Worm (Caenorhabditis elegans) whole organism, young adult: ENCODE measurements around the gene nhr-213.

ENCODE experiments used
- B0035.1 ChIP-seq: sonication (generic microtip); optimal IDR thresholded peaks from 2 replicates; lab custom pipeline; 2016; ENCODE audit warnings: missing genetic modification characterization, mild to moderate bottlenecking, missing compliant biosample characterization, missing genotype, missing genetic modification reagents
- B0336.3 ChIP-seq: fragments of 200-800 bp; sonication (Bioruptor generic); IDR thresholded peaks from 2 replicates; pipeline ENCODE4 v1.3.6; 2022; ENCODE audit warnings: missing genetic modification characterization, missing compliant biosample characterization
- C17E4.6 ChIP-seq: fragments of 200-800 bp; sonication (Bioruptor generic); IDR thresholded peaks from 2 replicates; pipeline ENCODE4 v1.3.6; 2022; ENCODE audit warnings: missing genetic modification reagents, missing genetic modification characterization, missing compliant biosample characterization
- F10E7.11 ChIP-seq: sonication (generic microtip); optimal IDR thresholded peaks from 2 replicates; lab custom pipeline; 2017; ENCODE audit warnings: mild to moderate bottlenecking, missing genetic modification characterization, moderate library complexity, missing compliant biosample characterization
- F23B12.7 ChIP-seq: sonication (generic microtip); optimal IDR thresholded peaks from 2 replicates; lab custom pipeline; 2017; ENCODE audit warnings: missing genetic modification characterization, mild to moderate bottlenecking, missing compliant biosample characterization, antibody characterized with exemption, moderate library complexity; ENCODE audit not compliant: insufficient read depth
- F52B5.7 ChIP-seq: sonication (generic microtip); optimal IDR thresholded peaks from 2 replicates; lab custom pipeline; 2016; ENCODE audit warnings: mild to moderate bottlenecking, missing genetic modification characterization, missing compliant biosample characterization
- F57A8.1 ChIP-seq: fragments of 200-800 bp; sonication (Bioruptor generic); optimal IDR thresholded peaks from 2 replicates; lab custom pipeline; 2018; ENCODE audit warnings: mild to moderate bottlenecking, missing genetic modification characterization, moderate library complexity, missing compliant biosample characterization
- F57C9.4 ChIP-seq: sonication (generic microtip); optimal IDR thresholded peaks from 2 replicates; lab custom pipeline; 2017; ENCODE audit warnings: mild to moderate bottlenecking, missing genetic modification characterization, missing compliant biosample characterization
- T26A5.8 ChIP-seq: sonication (generic microtip); optimal IDR thresholded peaks from 2 replicates; lab custom pipeline; 2016; ENCODE audit warnings: missing genetic modification characterization, missing compliant biosample characterization
- Y53G8AR.9 ChIP-seq: fragments of 200-800 bp; sonication (Bioruptor generic); conservative IDR thresholded peaks from 2 replicates; pipeline ENCODE4 v1.3.6; 2022; ENCODE audit warnings: missing genetic modification reagents, missing genetic modification characterization, missing compliant biosample characterization
- Y56A3A.18 ChIP-seq: fragments of 200-800 bp; sonication (Bioruptor generic); IDR thresholded peaks from 2 replicates; pipeline ENCODE4 v1.3.6; 2022; ENCODE audit warnings: missing genetic modification reagents, missing genetic modification characterization, missing compliant biosample characterization
- Y67H2A.10 ChIP-seq: fragments of 200-800 bp; sonication (Bioruptor generic); conservative IDR thresholded peaks from 2 replicates; pipeline ENCODE4 v1.3.6; 2022; ENCODE audit warnings: missing genetic modification reagents, missing genetic modification characterization, missing compliant biosample characterization
- ZK185.1 ChIP-seq: sonication (generic microtip); optimal IDR thresholded peaks from 2 replicates; lab custom pipeline; 2016; ENCODE audit warnings: mild to moderate bottlenecking, missing genetic modification characterization, missing compliant biosample characterization; ENCODE audit not compliant: poor library complexity, severe bottlenecking
- akir-1 ChIP-seq: fragments of 200-800 bp; sonication (Bioruptor generic); optimal IDR thresholded peaks from 2 replicates; lab custom pipeline; 2018; ENCODE audit warnings: mild to moderate bottlenecking, missing genetic modification characterization, moderate library complexity, missing compliant biosample characterization
- ama-1 ChIP-seq, 3 experiments: fragments of 150-350 bp in 1 of 3; sonication (generic microtip) in 2 of 3; optimal IDR thresholded peaks; 2 replicates each; lab custom pipeline; 2014 to 2018; ENCODE audit warnings: missing biosample characterization in 2 of 3, missing genetic modification characterization in 2 of 3, missing genetic modification reagents in 2 of 3
- aptf-2 ChIP-seq: fragments of 200-800 bp; sonication (Bioruptor generic); conservative IDR thresholded peaks from 2 replicates; pipeline ENCODE4 v1.3.6; 2022; ENCODE audit warnings: missing genetic modification reagents, missing genetic modification characterization, missing compliant biosample characterization
- attf-6 ChIP-seq: fragments of 200-800 bp; sonication (Bioruptor generic); IDR thresholded peaks from 2 replicates; pipeline ENCODE4 v1.3.6; 2022; ENCODE audit warnings: missing genetic modification reagents, missing genetic modification characterization, missing compliant biosample characterization
- bed-1 ChIP-seq: fragments of 200-800 bp; sonication (Bioruptor generic); IDR thresholded peaks from 2 replicates; pipeline ENCODE4 v1.3.6; 2022; ENCODE audit warnings: missing genetic modification reagents, missing genetic modification characterization, missing compliant biosample characterization
- ccch-3 ChIP-seq: fragments of 200-800 bp; sonication (Bioruptor generic); optimal IDR thresholded peaks from 2 replicates; lab custom pipeline; 2018; ENCODE audit warnings: mild to moderate bottlenecking, missing genetic modification characterization, missing compliant biosample characterization
- cebp-2 ChIP-seq: fragments of 200-800 bp; sonication (Bioruptor generic); IDR thresholded peaks from 2 replicates; pipeline ENCODE4 v1.3.6; 2022; ENCODE audit warnings: missing genetic modification characterization, missing compliant biosample characterization
- ceh-58 ChIP-seq: fragments of 200-800 bp; sonication (Bioruptor generic); IDR thresholded peaks from 2 replicates; pipeline ENCODE4 v1.3.6; 2022; ENCODE audit warnings: missing genetic modification characterization, missing compliant biosample characterization
- ceh-91 ChIP-seq: fragments of 200-800 bp; sonication (Bioruptor generic); IDR thresholded peaks from 2 replicates; pipeline ENCODE4 v1.3.6; 2022; ENCODE audit warnings: missing genetic modification reagents, missing genetic modification characterization, missing compliant biosample characterization
- egrh-3 ChIP-seq: fragments of 200-800 bp; sonication (Bioruptor generic); IDR thresholded peaks from 2 replicates; pipeline ENCODE4 v1.3.6; 2022; ENCODE audit warnings: missing genetic modification reagents, missing genetic modification characterization, missing compliant biosample characterization
- ekl-4 ChIP-seq: fragments of 200-800 bp; sonication (Bioruptor generic); IDR thresholded peaks from 2 replicates; pipeline ENCODE4 v1.3.6; 2022; ENCODE audit warnings: missing genetic modification reagents, missing genetic modification characterization, missing compliant biosample characterization
- fkh-3 ChIP-seq: sonication (generic microtip); optimal IDR thresholded peaks from 2 replicates; lab custom pipeline; 2016; ENCODE audit warnings: mild to moderate bottlenecking, missing genetic modification characterization, missing compliant biosample characterization
- gei-17 ChIP-seq: fragments of 200-800 bp; sonication (Bioruptor generic); optimal IDR thresholded peaks from 2 replicates; lab custom pipeline; 2018; ENCODE audit warnings: mild to moderate bottlenecking, missing genetic modification characterization, missing compliant biosample characterization
- hmg-20 ChIP-seq: fragments of 200-800 bp; sonication (Bioruptor generic); IDR thresholded peaks from 2 replicates; pipeline ENCODE4 v1.3.6; 2022; ENCODE audit warnings: missing genetic modification reagents, missing genetic modification characterization, missing compliant biosample characterization
- hrde-1 ChIP-seq: sonication (generic microtip); optimal IDR thresholded peaks from 2 replicates; lab custom pipeline; 2016; ENCODE audit warnings: missing genetic modification characterization, mild to moderate bottlenecking, missing compliant biosample characterization, moderate library complexity, missing genotype, missing genetic modification reagents, borderline replicate concordance
- lin-35 ChIP-seq, 3 experiments: fragments of 150-350 bp in 2 of 3; sonication (generic microtip) in 1 of 3; optimal IDR thresholded peaks; 2 replicates each; lab custom pipeline; 2014 to 2018; ENCODE audit warnings: missing biosample characterization in 3 of 3, missing genetic modification characterization in 3 of 3, missing genetic modification reagents in 3 of 3
- lin-54 ChIP-seq: fragments of 200-800 bp; sonication (Bioruptor generic); optimal IDR thresholded peaks from 2 replicates; lab custom pipeline; 2018; ENCODE audit warnings: mild to moderate bottlenecking, missing genetic modification characterization, missing compliant biosample characterization
- lsl-1 ChIP-seq: fragments of 200-800 bp; sonication (Bioruptor generic); optimal IDR thresholded peaks from 2 replicates; lab custom pipeline; 2018; ENCODE audit warnings: mild to moderate bottlenecking, missing genetic modification characterization, moderate library complexity, missing compliant biosample characterization
- lsy-27 ChIP-seq: sonication (generic microtip); optimal IDR thresholded peaks from 2 replicates; lab custom pipeline; 2017; ENCODE audit warnings: missing genetic modification characterization, mild to moderate bottlenecking, missing compliant biosample characterization, antibody characterized with exemption, missing genotype, borderline replicate concordance; ENCODE audit not compliant: insufficient read depth
- madf-8 ChIP-seq: fragments of 200-800 bp; sonication (Bioruptor generic); conservative IDR thresholded peaks from 2 replicates; pipeline ENCODE4 v1.3.6; 2022; ENCODE audit warnings: missing genetic modification reagents, missing genetic modification characterization, missing compliant biosample characterization
- nfya-1 ChIP-seq: sonication (generic microtip); optimal IDR thresholded peaks from 2 replicates; lab custom pipeline; 2017; ENCODE audit warnings: antibody characterized with exemption, missing compliant biosample characterization, missing genetic modification characterization, borderline replicate concordance; ENCODE audit not compliant: insufficient read depth
- nhr-27 ChIP-seq: fragments of 200-800 bp; sonication (Bioruptor generic); optimal IDR thresholded peaks from 2 replicates; lab custom pipeline; 2018; ENCODE audit warnings: mild to moderate bottlenecking, missing genetic modification characterization, moderate library complexity, missing compliant biosample characterization
- pbrm-1 ChIP-seq: fragments of 200-800 bp; sonication (Bioruptor generic); IDR thresholded peaks from 2 replicates; pipeline ENCODE4 v1.3.6; 2022; ENCODE audit warnings: missing genetic modification reagents, missing genetic modification characterization, missing compliant biosample characterization
- sdz-38 ChIP-seq: sonication (generic microtip); optimal IDR thresholded peaks from 2 replicates; lab custom pipeline; 2016; ENCODE audit warnings: missing genotype, missing genetic modification characterization, missing compliant biosample characterization
- snpc-1.1 ChIP-seq: sonication (generic microtip); optimal IDR thresholded peaks from 2 replicates; lab custom pipeline; 2017; ENCODE audit warnings: missing genetic modification characterization, mild to moderate bottlenecking, missing compliant biosample characterization, antibody characterized with exemption, moderate library complexity, missing genotype, missing genetic modification reagents; ENCODE audit not compliant: insufficient read depth
- snpc-1.3 ChIP-seq: sonication (generic microtip); optimal IDR thresholded peaks from 2 replicates; lab custom pipeline; 2017; ENCODE audit warnings: missing genetic modification characterization, mild to moderate bottlenecking, missing compliant biosample characterization, antibody characterized with exemption, moderate library complexity, missing genotype, missing genetic modification reagents; ENCODE audit not compliant: insufficient read depth
- snpc-4 ChIP-seq, 5 experiments: fragments of 150-350 bp in 1 of 5; sonication (generic microtip) in 4 of 5; optimal IDR thresholded peaks; 2 replicates each; lab custom pipeline; 2014 to 2018; ENCODE audit warnings: missing genetic modification characterization in 5 of 5, missing biosample characterization in 3 of 5, antibody characterized with exemption in 2 of 5, mild to moderate bottlenecking in 2 of 5, missing compliant biosample characterization in 2 of 5, missing genotype in 2 of 5, moderate library complexity in 2 of 5, missing genetic modification reagents in 1 of 5
- unc-130 ChIP-seq: sonication (generic microtip); optimal IDR thresholded peaks from 2 replicates; lab custom pipeline; 2016; ENCODE audit warnings: missing genetic modification reagents, missing genetic modification characterization, missing compliant biosample characterization
- ztf-18 ChIP-seq: sonication (generic microtip); optimal IDR thresholded peaks from 2 replicates; lab custom pipeline; 2016; ENCODE audit warnings: missing genotype, mild to moderate bottlenecking, missing genetic modification characterization, missing compliant biosample characterization
- ztf-25 ChIP-seq: fragments of 200-800 bp; sonication (Bioruptor generic); IDR thresholded peaks from 2 replicates; pipeline ENCODE4 v1.3.6; 2022; ENCODE audit warnings: missing genetic modification reagents, missing genetic modification characterization, missing compliant biosample characterization
- ztf-26 ChIP-seq: sonication (generic microtip); optimal IDR thresholded peaks from 2 replicates; lab custom pipeline; 2017; ENCODE audit warnings: missing genetic modification characterization, missing compliant biosample characterization
- ztf-28 ChIP-seq: fragments of 200-800 bp; sonication (Bioruptor generic); IDR thresholded peaks from 2 replicates; pipeline ENCODE4 v1.3.6; 2022; ENCODE audit warnings: missing genetic modification reagents, missing genetic modification characterization, missing compliant biosample characterization

Gene nhr-213

ce11 chrV:15873762-15874161 is 22.8 kb downstream of the nhr-213 start:
- TF ChIP-seq nhr-27 (tag; lab: Kevin White, UChicago) (peak; percentile 91), Y56A3A.18 (GFP tag; lab: Robert Waterston, UW) (peak; percentile 91), lsl-1 (peak; percentile 71), hmg-20 (GFP tag; lab: Robert Waterston, UW) (peak; percentile 81), ceh-58 (GFP tag; lab: Robert Waterston, UW) (0 out of 2 replicates have a peak, but pooled peaks have one; percentile 85), B0336.3 (GFP tag; lab: Robert Waterston, UW) (peak; percentile 87; the same call in 1 of the 2 replicates), snpc-1.3 (tag; lab: Kevin White, UChicago) (peak; percentile 94), cebp-2 (GFP tag; lab: Robert Waterston, UW) (peak; percentile 96), aptf-2 (0 out of 2 replicates have a peak, but pooled peaks have one; percentile 49), C17E4.6 (GFP tag; lab: Robert Waterston, UW) (peak; percentile 87), akir-1 (peak; percentile 41), ztf-28 (GFP tag; lab: Robert Waterston, UW) (peak; percentile 86; the same call in 1 of the 2 replicates), sdz-38 (tag; lab: Kevin White, UChicago) (no peak), T26A5.8 (peak; percentile 95), ztf-18 (tag; lab: Kevin White, UChicago) (peak; percentile 85), snpc-4 (GFP tag; optimal IDR thresholded peaks at IDR 0.05; lab: Kevin White, UChicago) (peak; percentile 83), snpc-4 (tag; optimal IDR thresholded peaks at IDR 0.05; lab: Kevin White, UChicago) (peak; percentile 66 to 88 (median 86)), lin-35 (GFP tag; optimal IDR thresholded peaks at IDR 0.05; lab: Kevin White, UChicago) (peak in 2 of 3 experiments; percentile 30 to 82), lin-54 (GFP tag; lab: Kevin White, UChicago) (peak; percentile 84), F57C9.4 (tag; lab: Kevin White, UChicago) (peak; percentile 74), bed-1 (peak; percentile 95), pbrm-1 (GFP tag; lab: Robert Waterston, UW) (peak; percentile 91), F52B5.7 (tag; lab: Kevin White, UChicago) (peak; percentile 97), lsy-27 (peak; percentile 89), ccch-3 (GFP tag; lab: Kevin White, UChicago) (peak; percentile 70), F57A8.1 (peak; percentile 91), B0035.1 (tag; lab: Kevin White, UChicago) (peak; percentile 82), hrde-1 (tag; lab: Kevin White, UChicago) (peak; percentile 93), Y67H2A.10 (GFP tag; lab: Robert Waterston, UW) (no peak), attf-6 (GFP tag; lab: Robert Waterston, UW) (peak; percentile 85), F23B12.7 (tag; lab: Kevin White, UChicago) (peak; percentile 98), madf-8 (GFP tag; lab: Robert Waterston, UW) (peak; percentile 43), snpc-1.1 (tag; lab: Kevin White, UChicago) (peak; percentile 83), fkh-3 (tag; lab: Kevin White, UChicago) (peak; percentile 98), Y53G8AR.9 (GFP tag; lab: Robert Waterston, UW) (peak; percentile 81), F10E7.11 (tag; lab: Kevin White, UChicago) (peak; percentile 97), ZK185.1 (tag; lab: Kevin White, UChicago) (peak; percentile 95), ekl-4 (peak; percentile 75; the same call in 1 of the 2 replicates), nfya-1 (tag; lab: Kevin White, UChicago) (no peak), ceh-91 (GFP tag; lab: Robert Waterston, UW) (peak; percentile 71), egrh-3 (GFP tag; lab: Robert Waterston, UW) (peak; percentile 69), gei-17 (GFP tag; lab: Kevin White, UChicago) (peak; percentile 73), ama-1 (optimal IDR thresholded peaks at IDR 0.05; lab: Kevin White, UChicago) (no peak), ama-1 (GFP tag; optimal IDR thresholded peaks at IDR 0.05; lab: Kevin White, UChicago) (peak; percentile 93 to 96), ztf-25 (GFP tag; lab: Robert Waterston, UW) (peak; percentile 95), unc-130 (GFP tag; lab: Kevin White, UChicago) (peak; percentile 81), ztf-26 (tag; lab: Kevin White, UChicago) (peak; percentile 93)
